Worm (Caenorhabditis elegans) whole organism, L4 larva: ENCODE results near the gene plc-4.

Source experiments
- F10B5.3 ChIP-seq: sonication (generic microtip); optimal IDR thresholded peaks from 2 replicates; lab custom pipeline; 2016; ENCODE audit warnings: mild to moderate bottlenecking, missing genetic modification characterization, missing compliant biosample characterization
- R02D3.7 ChIP-seq: fragments of 150-350 bp; sonication (generic microtip); optimal IDR thresholded peaks from 3 replicates; lab custom pipeline; 2014; ENCODE audit warnings: missing biosample characterization, missing genetic modification characterization
- Y48G9A.11 ChIP-seq: fragments of 200-800 bp; sonication (Bioruptor generic); IDR thresholded peaks from 2 replicates; pipeline ENCODE4 v1.3.6; 2022; ENCODE audit warnings: missing genetic modification reagents, missing genetic modification characterization, missing compliant biosample characterization
- aha-1 ChIP-seq: fragments of 150-350 bp; peaks from one replicate; lab custom pipeline; 2014; ENCODE audit warnings: missing biosample characterization, missing genetic modification characterization
- ama-1 ChIP-seq: fragments of 150-350 bp; optimal IDR thresholded peaks from 2 replicates; lab custom pipeline; 2014; ENCODE audit warnings: inconsistent platforms, mixed read lengths
- arid-1 ChIP-seq: fragments of 200-800 bp; sonication (Bioruptor generic); conservative IDR thresholded peaks from 2 replicates; pipeline ENCODE4 v1.3.6; 2022; ENCODE audit warnings: missing genetic modification reagents, missing genetic modification characterization, missing compliant biosample characterization
- ceh-28 ChIP-seq: fragments of 150-350 bp; optimal IDR thresholded peaks from 2 replicates; lab custom pipeline; 2014; ENCODE audit warnings: missing biosample characterization, missing genetic modification reagents, missing genetic modification characterization
- ceh-32 ChIP-seq: sonication (generic microtip); optimal IDR thresholded peaks from 2 replicates; lab custom pipeline; 2016; ENCODE audit warnings: mild to moderate bottlenecking, missing genetic modification characterization, missing compliant biosample characterization; ENCODE audit not compliant: poor library complexity
- ceh-44 ChIP-seq: fragments of 200-800 bp; sonication (Bioruptor generic); IDR thresholded peaks from 2 replicates; pipeline ENCODE4 v1.3.6; 2022; ENCODE audit warnings: missing genetic modification reagents, missing genetic modification characterization, missing compliant biosample characterization
- cey-2 ChIP-seq: sonication (generic microtip); optimal IDR thresholded peaks from 3 replicates; lab custom pipeline; 2017; ENCODE audit warnings: missing genetic modification characterization, mild to moderate bottlenecking, missing compliant biosample characterization, antibody characterized with exemption, borderline replicate concordance; ENCODE audit not compliant: insufficient read depth
- daf-16 ChIP-seq, 3 experiments: sonication (generic microtip); optimal IDR thresholded peaks; 2 replicates each; lab custom pipeline; 2016 to 2017; ENCODE audit warnings: missing genetic modification characterization in 3 of 3, missing genetic modification reagents in 3 of 3, mild to moderate bottlenecking in 2 of 3, missing compliant biosample characterization in 2 of 3, missing biosample characterization in 1 of 3, moderate library complexity in 1 of 3
- dmd-6 ChIP-seq: fragments of 200-800 bp; sonication (Bioruptor generic); IDR thresholded peaks from 2 replicates; pipeline ENCODE4 v1.3.6; 2022; ENCODE audit warnings: missing genetic modification reagents, missing genetic modification characterization, missing compliant biosample characterization
- dve-1 ChIP-seq: sonication (generic microtip); optimal IDR thresholded peaks from 2 replicates; lab custom pipeline; 2017; ENCODE audit warnings: antibody characterized with exemption, mild to moderate bottlenecking, missing genetic modification characterization, missing compliant biosample characterization; ENCODE audit not compliant: insufficient read depth
- egl-27 ChIP-seq: sonication (generic microtip); optimal IDR thresholded peaks from 3 replicates; lab custom pipeline; 2017; ENCODE audit warnings: missing biosample characterization, missing genetic modification reagents, missing genetic modification characterization
- hlh-11 ChIP-seq: fragments of 200-800 bp; sonication (Bioruptor generic); optimal IDR thresholded peaks from 2 replicates; lab custom pipeline; 2018; ENCODE audit warnings: mild to moderate bottlenecking, missing genetic modification characterization, missing compliant biosample characterization
- hlh-30 ChIP-seq: sonication (generic microtip); optimal IDR thresholded peaks from 2 replicates; lab custom pipeline; 2017; ENCODE audit warnings: antibody characterized with exemption, mild to moderate bottlenecking, missing genetic modification characterization, missing compliant biosample characterization; ENCODE audit not compliant: insufficient read depth
- hmg-1.1 ChIP-seq: fragments of 200-800 bp; sonication (Bioruptor generic); IDR thresholded peaks from 2 replicates; pipeline ENCODE4 v1.3.6; 2022; ENCODE audit warnings: missing genetic modification reagents, missing genetic modification characterization, missing compliant biosample characterization
- lim-7 ChIP-seq: fragments of 200-800 bp; sonication (Bioruptor generic); IDR thresholded peaks from 2 replicates; pipeline ENCODE4 v1.3.6; 2022; ENCODE audit warnings: missing genetic modification characterization, missing compliant biosample characterization
- lin-1 ChIP-seq: fragments of 200-800 bp; sonication (Bioruptor generic); IDR thresholded peaks from 2 replicates; pipeline ENCODE4 v1.3.6; 2022; ENCODE audit warnings: missing genetic modification reagents, missing genetic modification characterization, missing compliant biosample characterization
- lin-29 ChIP-seq: fragments of 200-800 bp; sonication (Bioruptor generic); IDR thresholded peaks from 2 replicates; pipeline ENCODE4 v1.3.6; 2022; ENCODE audit warnings: missing genetic modification reagents, missing genetic modification characterization, missing compliant biosample characterization
- lir-3 ChIP-seq: sonication (generic microtip); optimal IDR thresholded peaks from 2 replicates; lab custom pipeline; 2016; ENCODE audit warnings: mild to moderate bottlenecking, missing genetic modification characterization, missing compliant biosample characterization
- madf-5 ChIP-seq, 2 experiments: fragments of 200-800 bp; sonication (Bioruptor generic); IDR thresholded peaks; 2 replicates each; pipeline ENCODE4 v1.3.6; 2022; ENCODE audit warnings: missing compliant biosample characterization in 2 of 2, missing genetic modification characterization in 2 of 2
- madf-9 ChIP-seq: fragments of 200-800 bp; sonication (Bioruptor generic); conservative IDR thresholded peaks from 2 replicates; pipeline ENCODE4 v1.3.6; 2022; ENCODE audit warnings: missing genetic modification reagents, missing genetic modification characterization, missing compliant biosample characterization
- mdl-1 ChIP-seq, 2 experiments: fragments of 150-350 bp in 1 of 2; sonication (generic microtip) in 1 of 2; optimal IDR thresholded peaks; 2 replicates each; lab custom pipeline; 2014 to 2017; ENCODE audit warnings: missing biosample characterization in 2 of 2, missing genetic modification characterization in 2 of 2
- mep-1 ChIP-seq: fragments of 150-350 bp; sonication (generic microtip); optimal IDR thresholded peaks from 3 replicates; lab custom pipeline; 2014; ENCODE audit warnings: missing biosample characterization, missing genetic modification characterization
- mes-2 ChIP-seq: sonication (generic microtip); optimal IDR thresholded peaks from 2 replicates; lab custom pipeline; 2016; ENCODE audit warnings: missing genotype, mild to moderate bottlenecking, missing genetic modification characterization, missing compliant biosample characterization; ENCODE audit not compliant: poor library complexity, severe bottlenecking
- nhr-102 ChIP-seq: sonication (generic microtip); optimal IDR thresholded peaks from 2 replicates; lab custom pipeline; 2016; ENCODE audit warnings: mild to moderate bottlenecking, missing genetic modification characterization, moderate library complexity, missing compliant biosample characterization
- nhr-11 ChIP-seq: fragments of 150-350 bp; optimal IDR thresholded peaks from 2 replicates; lab custom pipeline; 2014; ENCODE audit warnings: missing biosample characterization, missing genetic modification characterization
- nhr-28 ChIP-seq: fragments of 150-350 bp; optimal IDR thresholded peaks from 2 replicates; lab custom pipeline; 2014; ENCODE audit warnings: missing biosample characterization, missing genetic modification characterization
- nhr-41 ChIP-seq: fragments of 200-800 bp; sonication (Bioruptor generic); IDR thresholded peaks from 2 replicates; pipeline ENCODE4 v1.3.6; 2022; ENCODE audit warnings: missing genetic modification reagents, missing genetic modification characterization, missing compliant biosample characterization
- nhr-42 ChIP-seq: fragments of 200-800 bp; sonication (Bioruptor generic); IDR thresholded peaks from 2 replicates; pipeline ENCODE4 v1.3.6; 2022; ENCODE audit warnings: missing genetic modification characterization, missing compliant biosample characterization
- php-3 ChIP-seq: fragments of 200-800 bp; sonication (Bioruptor generic); IDR thresholded peaks from 2 replicates; pipeline ENCODE4 v1.3.6; 2022; ENCODE audit warnings: missing genetic modification reagents, missing genetic modification characterization, missing compliant biosample characterization
- pqm-1 ChIP-seq: sonication (generic microtip); optimal IDR thresholded peaks from 2 replicates; lab custom pipeline; 2017; ENCODE audit warnings: missing biosample characterization, missing genetic modification characterization
- saeg-2 ChIP-seq: fragments of 200-800 bp; sonication (Bioruptor generic); IDR thresholded peaks from 2 replicates; pipeline ENCODE4 v1.3.6; 2022; ENCODE audit warnings: missing genetic modification reagents, missing genetic modification characterization, missing compliant biosample characterization
- sdz-12 ChIP-seq: fragments of 200-800 bp; sonication (Bioruptor generic); optimal IDR thresholded peaks from 2 replicates; lab custom pipeline; 2018; ENCODE audit warnings: mild to moderate bottlenecking, missing genetic modification characterization, missing compliant biosample characterization
- unc-62 ChIP-seq, 3 experiments: fragments of 150-350 bp in 1 of 3; sonication (generic microtip); optimal IDR thresholded peaks in 2 of 3; peaks in 1 of 3; 1 replicate in 1 of 3; 2 replicates in 2 of 3; lab custom pipeline; 2014 to 2017; ENCODE audit warnings: missing biosample characterization in 3 of 3, missing genetic modification characterization in 3 of 3, missing genetic modification reagents in 3 of 3, missing genotype in 1 of 3
- ztf-11 ChIP-seq: fragments of 150-350 bp; optimal IDR thresholded peaks from 2 replicates; lab custom pipeline; 2014; ENCODE audit warnings: missing biosample characterization, missing genetic modification characterization

Gene plc-4

ce11 chrIV:7532360-7532759 is 19.9 kb upstream of the plc-4 start, which contains the start of gene R05G6.1:
Gene R05G6.1, plus strand, starts transcription at chrIV:7532660.
- TF ChIP-seq nhr-42 (GFP tag; lab: Robert Waterston, UW) (no peak), F10B5.3 (tag; lab: Kevin White, UChicago) (no peak), egl-27 (no peak)

- TF ChIP-seq lir-3 (tag; lab: Kevin White, UChicago), result no peak
- no peak for TF ChIP-seq Y48G9A.11
- TF ChIP-seq cey-2 (tag; lab: Kevin White, UChicago), result peak; percentile 30
- no peak for TF ChIP-seq nhr-41 (GFP tag; lab: Robert Waterston, UW)
- peak in 1 of 2 experiments; percentile 90 for TF ChIP-seq unc-62 (GFP tag; optimal IDR thresholded peaks at IDR 0.05 in 1 of 2; lab: Kevin White, UChicago)
- no peak for TF ChIP-seq unc-62 (tag; optimal IDR thresholded peaks at IDR 0.05; lab: Kevin White, UChicago)
- TF ChIP-seq nhr-102 (tag; lab: Kevin White, UChicago), result no peak
- no peak for TF ChIP-seq ztf-11
- TF ChIP-seq sdz-12, result no peak
- TF ChIP-seq hlh-30 (tag; lab: Kevin White, UChicago), result peak; percentile 33
- TF ChIP-seq arid-1 (GFP tag; lab: Robert Waterston, UW), result no peak
- no peak for TF ChIP-seq madf-5 (GFP tag; IDR thresholded peaks at IDR 0.05; lab: Robert Waterston, UW)
- no peak for TF ChIP-seq lin-29 (GFP tag; lab: Robert Waterston, UW)
- TF ChIP-seq R02D3.7 (tag; lab: Kevin White, UChicago), result no peak
- TF ChIP-seq saeg-2 (GFP tag; lab: Robert Waterston, UW), result no peak
- no peak for TF ChIP-seq hmg-1.1 (GFP tag; lab: Robert Waterston, UW)
- peak; percentile 34 for TF ChIP-seq nhr-28 (tag; lab: Kevin White, UChicago)
- TF ChIP-seq mdl-1 (tag; optimal IDR thresholded peaks at IDR 0.05; lab: Kevin White, UChicago), result peak in 1 of 2 experiments; percentile 34
- peak; percentile 92 for TF ChIP-seq aha-1 (tag; lab: Kevin White, UChicago)
These were observed 18.0 kb upstream of the plc-4 start for ce11 chrIV:7530226-7531070.

- no peak for TF ChIP-seq R02D3.7 (tag; lab: Kevin White, UChicago)
- TF ChIP-seq madf-9 (GFP tag; lab: Robert Waterston, UW), result no peak
- TF ChIP-seq unc-62 (GFP tag; optimal IDR thresholded peaks at IDR 0.05 in 1 of 2; lab: Kevin White, UChicago), result peak in 1 of 2 experiments; percentile 92
- TF ChIP-seq unc-62 (tag; optimal IDR thresholded peaks at IDR 0.05; lab: Kevin White, UChicago), result no peak
These were observed 11.3 kb upstream of the plc-4 start for ce11 chrIV:7523744-7524143.

- TF ChIP-seq lim-7 (GFP tag; lab: Robert Waterston, UW), result no peak
- TF ChIP-seq aha-1 (tag; lab: Kevin White, UChicago), result peak; percentile 39
- TF ChIP-seq nhr-41 (GFP tag; lab: Robert Waterston, UW), result no peak
- TF ChIP-seq nhr-28 (tag; lab: Kevin White, UChicago), result no peak
- TF ChIP-seq ceh-32 (tag; lab: Kevin White, UChicago), result no peak
- TF ChIP-seq lin-1 (GFP tag; lab: Robert Waterston, UW), result no peak
- no peak for TF ChIP-seq cey-2 (tag; lab: Kevin White, UChicago)
- no peak for TF ChIP-seq ceh-28 (tag; lab: Kevin White, UChicago)
These were observed 9.1 kb upstream of the plc-4 start for ce11 chrIV:7521591-7521990.

- peak in 1 of 2 experiments; percentile 25 for TF ChIP-seq unc-62 (GFP tag; optimal IDR thresholded peaks at IDR 0.05 in 1 of 2; lab: Kevin White, UChicago)
- no peak for TF ChIP-seq unc-62 (tag; optimal IDR thresholded peaks at IDR 0.05; lab: Kevin White, UChicago)
- TF ChIP-seq ceh-44 (GFP tag; lab: Robert Waterston, UW), result no peak
- TF ChIP-seq daf-16 (GFP tag; optimal IDR thresholded peaks at IDR 0.05; lab: Kevin White, UChicago), result no peak
- TF ChIP-seq daf-16 (tag; optimal IDR thresholded peaks at IDR 0.05; lab: Kevin White, UChicago), result peak; percentile 40
- peak; percentile 20 for TF ChIP-seq dve-1 (tag; lab: Kevin White, UChicago)
- no peak for TF ChIP-seq ama-1 (lab: Kevin White, UChicago)
- TF ChIP-seq aha-1 (tag; lab: Kevin White, UChicago), result peak; percentile 17
- TF ChIP-seq hlh-30 (tag; lab: Kevin White, UChicago), result peak; percentile 34
- TF ChIP-seq hlh-11 (tag; lab: Kevin White, UChicago), result peak; percentile 49
- TF ChIP-seq mep-1 (tag; lab: Kevin White, UChicago), result peak; percentile 34
- TF ChIP-seq nhr-28 (tag; lab: Kevin White, UChicago), result peak; percentile 22
- TF ChIP-seq pqm-1 (tag; lab: Kevin White, UChicago), result peak; percentile 7
- TF ChIP-seq php-3 (GFP tag; lab: Robert Waterston, UW), result peak; percentile 39; the same call in 1 of the 2 replicates
- TF ChIP-seq sdz-12, result no peak
- TF ChIP-seq mes-2 (tag; lab: Kevin White, UChicago), result no peak
- TF ChIP-seq nhr-11 (tag; lab: Kevin White, UChicago), result no peak
- peak; percentile 36; the same call in 1 of the 2 replicates for TF ChIP-seq dmd-6 (GFP tag; lab: Robert Waterston, UW)
These were observed 8.4 kb upstream of the plc-4 start for ce11 chrIV:7520841-7521240.
